Worm (Caenorhabditis elegans): ENCODE data around the gene mua-3.

DNA sequence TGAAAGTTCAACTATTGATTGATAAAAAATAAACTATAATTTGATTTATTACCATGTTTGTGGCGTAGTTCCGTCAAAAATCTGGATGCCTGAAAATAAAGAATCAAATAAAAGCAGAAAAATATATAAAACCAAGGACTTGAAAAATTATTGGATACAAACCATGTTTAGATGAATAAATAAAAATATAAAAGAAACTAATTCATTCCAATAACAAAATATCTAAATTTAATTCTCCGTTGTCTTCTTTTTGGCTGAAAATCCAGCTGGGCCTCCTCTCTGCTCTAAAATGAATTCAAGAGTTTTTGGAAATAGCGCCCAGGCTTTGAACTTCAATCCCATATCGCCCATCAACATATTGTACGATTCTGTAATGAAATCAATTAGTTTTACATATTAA is 47.5 kb upstream of the mua-3 start, which contains the start of gene vps-29:
- TF ChIP-seq snpc-4 (tag; optimal IDR thresholded peaks at IDR 0.05) = no peak
- TF ChIP-seq ceh-43 (GFP tag; optimal IDR thresholded peaks at IDR 0.05) = no peak

All from whole organism, mixed stage, embryonic.